Fruit fly (Drosophila melanogaster) whole organism, wandering third instar larva: ENCODE results near the gene cbt.

ENCODE experiments used
- CrebA ChIP-seq: fragments of 200-800 bp; sonication (Bioruptor generic); optimal IDR thresholded peaks from 2 replicates; lab custom pipeline; 2016; ENCODE audit warnings: missing biosample characterization, mild to moderate bottlenecking, missing genetic modification characterization, borderline replicate concordance
- Dfd ChIP-seq: fragments of >200 bp; optimal IDR thresholded peaks from 2 replicates; lab custom pipeline; 2017; ENCODE audit warnings: missing biosample characterization, missing genetic modification characterization
- Hnf4 ChIP-seq: fragments of 200-800 bp; sonication (Bioruptor generic); optimal IDR thresholded peaks from 2 replicates; lab custom pipeline; 2016; ENCODE audit warnings: missing biosample characterization, mild to moderate bottlenecking, missing genetic modification characterization
- Hr78 ChIP-seq: fragments of >200 bp; optimal IDR thresholded peaks from 2 replicates; lab custom pipeline; 2017; ENCODE audit warnings: missing biosample characterization, missing genetic modification characterization
- OdsH ChIP-seq: fragments of 200-800 bp; sonication (Bioruptor generic); optimal IDR thresholded peaks from 2 replicates; lab custom pipeline; 2016; ENCODE audit warnings: missing biosample characterization, mild to moderate bottlenecking, missing genetic modification characterization
- brk ChIP-seq: fragments of 200-800 bp; sonication (Bioruptor generic); optimal IDR thresholded peaks from 2 replicates; lab custom pipeline; 2016; ENCODE audit warnings: missing biosample characterization, mild to moderate bottlenecking, missing genetic modification characterization
- jim ChIP-seq: fragments of 175-275, 200-325 bp; sonication (Bioruptor generic); optimal IDR thresholded peaks from 2 replicates; lab custom pipeline; 2016; ENCODE audit warnings: missing biosample characterization, mild to moderate bottlenecking, missing genetic modification characterization
- lola ChIP-seq: fragments of >200 bp; optimal IDR thresholded peaks from 2 replicates; lab custom pipeline; 2017; ENCODE audit warnings: missing biosample characterization, missing genetic modification characterization
- pan ChIP-seq: fragments of >200 bp; optimal IDR thresholded peaks from 2 replicates; lab custom pipeline; 2017
- sage ChIP-seq: fragments of 200-800 bp; sonication (Bioruptor generic); optimal IDR thresholded peaks from 2 replicates; lab custom pipeline; 2016; ENCODE audit warnings: missing biosample characterization, mild to moderate bottlenecking, missing genetic modification characterization
- sv ChIP-seq: fragments of 200-800 bp; sonication (Bioruptor generic); optimal IDR thresholded peaks from 3 replicates; lab custom pipeline; 2016; ENCODE audit warnings: missing biosample characterization, missing genetic modification characterization
- usp ChIP-seq: fragments of >200 bp; optimal IDR thresholded peaks from 2 replicates; lab custom pipeline; 2017; ENCODE audit warnings: missing biosample characterization, missing genetic modification characterization
- woc ChIP-seq: sonication (Bioruptor generic); optimal IDR thresholded peaks from 2 replicates; lab custom pipeline; 2016; ENCODE audit warnings: missing biosample characterization, mild to moderate bottlenecking, missing genetic modification characterization

DNA sequence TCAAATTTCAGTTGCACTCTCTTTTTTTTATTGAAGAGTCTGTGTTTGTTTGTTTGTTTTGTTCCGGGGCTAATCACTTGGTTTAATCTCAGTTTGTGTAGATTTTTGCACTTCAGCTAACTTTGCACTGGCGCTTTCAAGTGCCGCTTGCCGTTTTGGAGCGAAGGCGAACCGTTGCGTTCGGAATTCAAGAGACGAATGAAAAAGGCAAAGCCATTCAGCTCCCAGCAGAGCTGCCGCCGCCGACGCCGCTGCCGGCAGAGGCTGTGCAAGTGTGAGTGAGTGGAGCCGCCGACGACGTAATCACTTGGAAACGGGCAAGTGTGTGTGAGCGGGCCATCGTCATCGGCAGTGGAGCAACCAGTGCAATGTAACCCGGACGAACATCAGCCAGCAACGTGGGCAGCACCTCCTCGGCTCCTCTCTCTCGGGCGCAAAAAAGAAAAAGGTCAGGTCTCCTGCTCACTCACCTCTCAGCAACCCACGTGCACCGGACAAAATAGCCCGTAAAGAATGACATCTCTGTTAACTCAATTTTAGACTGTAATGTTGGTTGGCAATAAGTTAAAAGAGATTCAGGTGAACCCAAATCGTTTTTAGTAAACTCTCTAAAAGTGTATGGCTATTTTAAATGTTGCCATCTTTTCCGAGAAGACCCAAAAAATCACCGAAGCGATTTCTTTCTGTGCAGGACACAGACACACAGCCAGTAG, at the start of gene cbt:
- TF ChIP-seq sage (peak; percentile 84), pan (lab: Kevin White, UChicago) (no peak), usp (GFP tag; lab: Kevin White, UChicago) (no peak), brk (GFP tag; lab: Kevin White, UChicago) (peak; percentile 94), Hr78 (GFP tag; lab: Kevin White, UChicago) (no peak), sv (peak; percentile 96), jim (GFP tag; lab: Kevin White, UChicago) (no peak), lola (GFP tag; lab: Kevin White, UChicago) (no peak), OdsH (GFP tag; lab: Kevin White, UChicago) (peak; percentile 98), Hnf4 (GFP tag; lab: Kevin White, UChicago) (peak; percentile 91), CrebA (GFP tag; lab: Kevin White, UChicago) (peak; percentile 94), woc (GFP tag; lab: Kevin White, UChicago) (peak; percentile 95), Dfd (GFP tag; lab: Kevin White, UChicago) (peak; percentile 49)
